6 fruit fly cellular contexts compared by ENCODE assay signal in genomic region chr2L:7973470-7974207, dm6.
TF ChIP-seq lines count a peak whose summit lies in the region.

No protein-coding gene starts in this region.

- TF ChIP-seq CTCF in whole organism, embryonic (GFP tag; optimal IDR thresholded peaks at IDR 0.05; lab: Kevin White, UChicago), result no peak

TF ChIP-seq in whole organism, 6 proteins besides CTCF, POLR2A, EP300 and RAD21:
- peak; percentile 3 for TF ChIP-seq Dll (optimal IDR thresholded peaks at IDR 0.05; lab: Kevin White, UChicago)
- TF ChIP-seq pan (optimal IDR thresholded peaks at IDR 0.05; lab: Kevin White, UChicago), result peak; percentile 95
- no peak for TF ChIP-seq psq (optimal IDR thresholded peaks at IDR 0.05; lab: Kevin White, UChicago)

TF ChIP-seq in whole organism, adult, 20 proteins besides CTCF, POLR2A, EP300 and RAD21:
- peak; percentile 14 for TF ChIP-seq tj (GFP tag; optimal IDR thresholded peaks at IDR 0.05; lab: Kevin White, UChicago)
- TF ChIP-seq Hr96 (GFP tag; optimal IDR thresholded peaks at IDR 0.05; lab: Kevin White, UChicago), result no peak

TF ChIP-seq in whole organism, embryonic, 481 proteins besides CTCF, POLR2A, EP300 and RAD21 (continues in another document):
- 0 out of 2 replicates have a peak, but pooled peaks have one; percentile 42 for TF ChIP-seq vvl (GFP tag; IDR thresholded peaks at IDR 0.05; lab: Robert Waterston, UW)
- TF ChIP-seq NFAT (GFP tag; IDR thresholded peaks at IDR 0.05; lab: Robert Waterston, UW), result 0 out of 2 replicates have a peak, but pooled peaks have one; percentile 9
- no peak for TF ChIP-seq zen2 (GFP tag; IDR thresholded peaks at IDR 0.05; lab: Robert Waterston, UW; ENCODE audit: partially characterized antibody)
- TF ChIP-seq CG1832 (GFP tag; optimal IDR thresholded peaks at IDR 0.05; lab: Kevin White, UChicago), result peak; percentile 58
- TF ChIP-seq scrt (GFP tag; optimal IDR thresholded peaks at IDR 0.05; lab: Kevin White, UChicago), result no peak
- TF ChIP-seq slbo (GFP tag; IDR thresholded peaks at IDR 0.05; lab: Robert Waterston, UW), result no peak
- no peak for TF ChIP-seq Asciz (GFP tag; optimal IDR thresholded peaks at IDR 0.05; lab: Kevin White, UChicago)
- TF ChIP-seq Ssrp (tag; optimal IDR thresholded peaks at IDR 0.05; lab: Kevin White, UChicago), result no peak
- TF ChIP-seq Rfx (GFP tag; IDR thresholded peaks at IDR 0.05; lab: Robert Waterston, UW), result peak; percentile 35; the same call in 1 of the 2 replicates
- TF ChIP-seq CG4424 (GFP tag; optimal IDR thresholded peaks at IDR 0.05; lab: Kevin White, UChicago), result no peak
- TF ChIP-seq CG17186 (GFP tag; optimal IDR thresholded peaks at IDR 0.05; lab: Kevin White, UChicago), result no peak
- TF ChIP-seq Adf1 (GFP tag; IDR thresholded peaks at IDR 0.05; lab: Robert Waterston, UW), result peak; percentile 22; the same call in 1 of the 2 replicates
- peak; percentile 92 for TF ChIP-seq crol (GFP tag; IDR thresholded peaks at IDR 0.05; lab: Robert Waterston, UW)
- TF ChIP-seq schlank (tag; optimal IDR thresholded peaks at IDR 0.05; lab: Kevin White, UChicago), result peak; percentile 4
- TF ChIP-seq nom (GFP tag; optimal IDR thresholded peaks at IDR 0.05; lab: Kevin White, UChicago), result peak; percentile 51
- peak; percentile 81 for TF ChIP-seq CG12769 (tag; optimal IDR thresholded peaks at IDR 0.05; lab: Kevin White, UChicago)
- no peak for TF ChIP-seq sens-2 (GFP tag; IDR thresholded peaks at IDR 0.05; lab: Robert Waterston, UW)
- TF ChIP-seq lilli (GFP tag; optimal IDR thresholded peaks at IDR 0.05; lab: Kevin White, UChicago), result no peak
- no peak for TF ChIP-seq CG1233 (GFP tag; optimal IDR thresholded peaks at IDR 0.05; lab: Kevin White, UChicago)
- TF ChIP-seq sug (tag; optimal IDR thresholded peaks at IDR 0.05; lab: Kevin White, UChicago), result peak; percentile 5
- no peak for TF ChIP-seq odd (GFP tag; optimal IDR thresholded peaks at IDR 0.05; lab: Kevin White, UChicago)

TF ChIP-seq in whole organism, prepupa, 60 proteins besides CTCF, POLR2A, EP300 and RAD21 (continues in another document):
- peak; percentile 69 for TF ChIP-seq Smox (GFP tag; optimal IDR thresholded peaks at IDR 0.05; lab: Kevin White, UChicago)
- peak; percentile 23 for TF ChIP-seq Lpt (GFP tag; optimal IDR thresholded peaks at IDR 0.05; lab: Kevin White, UChicago)
- peak; percentile 64 for TF ChIP-seq CG6854 (GFP tag; optimal IDR thresholded peaks at IDR 0.05; lab: Kevin White, UChicago)
- TF ChIP-seq CG3032 (tag; optimal IDR thresholded peaks at IDR 0.05; lab: Kevin White, UChicago), result peak; percentile 40
- peak; percentile 5 for TF ChIP-seq CG9139 (GFP tag; optimal IDR thresholded peaks at IDR 0.05; lab: Kevin White, UChicago)
- TF ChIP-seq CG3919 (GFP tag; optimal IDR thresholded peaks at IDR 0.05; lab: Kevin White, UChicago), result peak; percentile 52
- TF ChIP-seq pdm3 (GFP tag; optimal IDR thresholded peaks at IDR 0.05; lab: Kevin White, UChicago), result peak; percentile 65
- TF ChIP-seq Hr4 (GFP tag; optimal IDR thresholded peaks at IDR 0.05; lab: Kevin White, UChicago), result peak; percentile 43
- TF ChIP-seq esn (GFP tag; optimal IDR thresholded peaks at IDR 0.05; lab: Kevin White, UChicago), result peak; percentile 88
- peak; percentile 42 for TF ChIP-seq fd59A (GFP tag; optimal IDR thresholded peaks at IDR 0.05; lab: Kevin White, UChicago)
- peak; percentile 10 for TF ChIP-seq Blimp-1 (GFP tag; optimal IDR thresholded peaks at IDR 0.05; lab: Kevin White, UChicago)
- peak; percentile 78 for TF ChIP-seq Sox14 (GFP tag; optimal IDR thresholded peaks at IDR 0.05; lab: Kevin White, UChicago)
- peak; percentile 57 for TF ChIP-seq CG6808 (GFP tag; optimal IDR thresholded peaks at IDR 0.05; lab: Kevin White, UChicago)
- TF ChIP-seq dac (GFP tag; optimal IDR thresholded peaks at IDR 0.05; lab: Kevin White, UChicago), result no peak
- TF ChIP-seq Hr38 (GFP tag; optimal IDR thresholded peaks at IDR 0.05; lab: Kevin White, UChicago), result no peak
- peak; percentile 67 for TF ChIP-seq CG6792 (GFP tag; optimal IDR thresholded peaks at IDR 0.05; lab: Kevin White, UChicago)
- TF ChIP-seq eg (GFP tag; IDR thresholded peaks at IDR 0.05; lab: Robert Waterston, UW), result 0 out of 3 replicates have a peak, but pooled peaks have one; percentile 24
- TF ChIP-seq CG32006 (GFP tag; optimal IDR thresholded peaks at IDR 0.05; lab: Kevin White, UChicago), result peak; percentile 58
- TF ChIP-seq lz (GFP tag; optimal IDR thresholded peaks at IDR 0.05; lab: Kevin White, UChicago), result peak; percentile 80
- TF ChIP-seq CG8319 (GFP tag; optimal IDR thresholded peaks at IDR 0.05; lab: Kevin White, UChicago), result peak; percentile 22
- TF ChIP-seq Sox102F (GFP tag; optimal IDR thresholded peaks at IDR 0.05; lab: Kevin White, UChicago), result peak; percentile 76
- peak; percentile 48 for TF ChIP-seq CG11902 (GFP tag; optimal IDR thresholded peaks at IDR 0.05; lab: Kevin White, UChicago)

TF ChIP-seq in whole organism, pupa, 21 proteins besides CTCF, POLR2A, EP300 and RAD21:
- TF ChIP-seq CG17806 (tag; optimal IDR thresholded peaks at IDR 0.05; lab: Kevin White, UChicago) (peak; percentile 41), gl (tag; optimal IDR thresholded peaks at IDR 0.05; lab: Kevin White, UChicago) (no peak), Snoo (tag; optimal IDR thresholded peaks at IDR 0.05; lab: Kevin White, UChicago) (peak; percentile 65), rn (GFP tag; IDR thresholded peaks at IDR 0.05; lab: Robert Waterston, UW) (no peak), CG9948 (tag; optimal IDR thresholded peaks at IDR 0.05; lab: Kevin White, UChicago) (peak; percentile 64), CG15710 (tag; optimal IDR thresholded peaks at IDR 0.05; lab: Kevin White, UChicago) (peak; percentile 45), EcR (GFP tag; optimal IDR thresholded peaks at IDR 0.05; lab: Kevin White, UChicago) (peak; percentile 77), CG13204 (GFP tag; optimal IDR thresholded peaks at IDR 0.05; lab: Kevin White, UChicago) (peak; percentile 77), CG14655 (GFP tag; optimal IDR thresholded peaks at IDR 0.05; lab: Kevin White, UChicago) (peak; percentile 44), Pif1B (GFP tag; optimal IDR thresholded peaks at IDR 0.05; lab: Kevin White, UChicago) (peak; percentile 6), CG4496 (GFP tag; IDR thresholded peaks at IDR 0.05; lab: Robert Waterston, UW) (peak; percentile 49; the same call in 1 of the 3 replicates), CG12605 (GFP tag; IDR thresholded peaks at IDR 0.05; lab: Robert Waterston, UW) (no peak), Pif1A (GFP tag; optimal IDR thresholded peaks at IDR 0.05; lab: Kevin White, UChicago) (peak; percentile 28), CG8301 (tag; optimal IDR thresholded peaks at IDR 0.05; lab: Kevin White, UChicago) (peak; percentile 2), Ets98B (GFP tag; IDR thresholded peaks at IDR 0.05; lab: Robert Waterston, UW) (no peak), fd96Ca (GFP tag; IDR thresholded peaks at IDR 0.05; lab: Robert Waterston, UW) (no peak), D1 (tag; optimal IDR thresholded peaks at IDR 0.05; lab: Kevin White, UChicago) (no peak), CG32121 (GFP tag; IDR thresholded peaks at IDR 0.05; lab: Robert Waterston, UW) (no peak; the same call in 1 of the 2 replicates), CG8159 (tag; optimal IDR thresholded peaks at IDR 0.05; lab: Kevin White, UChicago) (peak; percentile 52), CG34367 (tag; optimal IDR thresholded peaks at IDR 0.05; lab: Kevin White, UChicago) (no peak), CG10348 (GFP tag; IDR thresholded peaks at IDR 0.05; lab: Robert Waterston, UW) (no peak)

TF ChIP-seq in whole organism, wandering third instar larva, 38 proteins besides CTCF, POLR2A, EP300 and RAD21 (continues in another document):
- TF ChIP-seq CG32264 (GFP tag; optimal IDR thresholded peaks at IDR 0.05; lab: Kevin White, UChicago), result no peak
- TF ChIP-seq ey (GFP tag; optimal IDR thresholded peaks at IDR 0.05; lab: Kevin White, UChicago), result peak; percentile 79
- TF ChIP-seq br (GFP tag; optimal IDR thresholded peaks at IDR 0.05; lab: Kevin White, UChicago), result peak; percentile 72
- TF ChIP-seq Vsx2 (GFP tag; optimal IDR thresholded peaks at IDR 0.05; lab: Kevin White, UChicago; ENCODE audit: partially characterized antibody), result peak; percentile 34
- TF ChIP-seq fru (GFP tag; optimal IDR thresholded peaks at IDR 0.05; lab: Kevin White, UChicago), result peak; percentile 73
- TF ChIP-seq HLH106 (tag; optimal IDR thresholded peaks at IDR 0.05; lab: Kevin White, UChicago), result peak; percentile 62
- no peak for TF ChIP-seq N (GFP tag; optimal IDR thresholded peaks at IDR 0.05; lab: Kevin White, UChicago)
- TF ChIP-seq pan (optimal IDR thresholded peaks at IDR 0.05; lab: Kevin White, UChicago), result peak; percentile 61
- TF ChIP-seq foxo (GFP tag; optimal IDR thresholded peaks at IDR 0.05; lab: Kevin White, UChicago), result peak in 1 of 2 experiments; percentile 80
- no peak for TF ChIP-seq usp (GFP tag; optimal IDR thresholded peaks at IDR 0.05; lab: Kevin White, UChicago)
- peak; percentile 76 for TF ChIP-seq OdsH (GFP tag; optimal IDR thresholded peaks at IDR 0.05; lab: Kevin White, UChicago)
- no peak for TF ChIP-seq Myc (optimal IDR thresholded peaks at IDR 0.05; lab: Kevin White, UChicago)
- TF ChIP-seq dsf (GFP tag; optimal IDR thresholded peaks at IDR 0.05; lab: Kevin White, UChicago; ENCODE audit: borderline replicate concordance), result no peak
- TF ChIP-seq woc (GFP tag; optimal IDR thresholded peaks at IDR 0.05; lab: Kevin White, UChicago), result peak; percentile 73
- no peak for TF ChIP-seq CG9705 (GFP tag; optimal IDR thresholded peaks at IDR 0.05; lab: Kevin White, UChicago)
- TF ChIP-seq tai (GFP tag; optimal IDR thresholded peaks at IDR 0.05; lab: Kevin White, UChicago), result no peak
- TF ChIP-seq dmrt93B (GFP tag; optimal IDR thresholded peaks at IDR 0.05; lab: Kevin White, UChicago), result peak; percentile 54
- peak; percentile 34 for TF ChIP-seq Hr83 (GFP tag; optimal IDR thresholded peaks at IDR 0.05; lab: Kevin White, UChicago; ENCODE audit: poor library complexity, severe bottlenecking)
- no peak for TF ChIP-seq Mio (GFP tag; optimal IDR thresholded peaks at IDR 0.05; lab: Kevin White, UChicago)
- no peak for TF ChIP-seq GATAd (GFP tag; optimal IDR thresholded peaks at IDR 0.05; lab: Kevin White, UChicago)
- no peak for TF ChIP-seq Abd-B (GFP tag; optimal IDR thresholded peaks at IDR 0.05; lab: Kevin White, UChicago)
- TF ChIP-seq jim (GFP tag; optimal IDR thresholded peaks at IDR 0.05; lab: Kevin White, UChicago), result peak; percentile 29
- peak; percentile 33 for TF ChIP-seq brk (GFP tag; optimal IDR thresholded peaks at IDR 0.05; lab: Kevin White, UChicago)
- no peak for TF ChIP-seq sv (GFP tag; optimal IDR thresholded peaks at IDR 0.05; lab: Kevin White, UChicago)
- peak; percentile 63 for TF ChIP-seq psq (GFP tag; optimal IDR thresholded peaks at IDR 0.05; lab: Kevin White, UChicago)
- no peak for TF ChIP-seq lola (GFP tag; optimal IDR thresholded peaks at IDR 0.05; lab: Kevin White, UChicago)
- peak in 1 of 2 experiments; percentile 24 for TF ChIP-seq dl (GFP tag; optimal IDR thresholded peaks at IDR 0.05; lab: Kevin White, UChicago; ENCODE audit: insufficient read depth in 1 of 2, partially characterized antibody in 2 of 2)
- no peak for TF ChIP-seq Rel (GFP tag; optimal IDR thresholded peaks at IDR 0.05; lab: Kevin White, UChicago)
- TF ChIP-seq Rel (tag; optimal IDR thresholded peaks at IDR 0.05; lab: Kevin White, UChicago), result peak; percentile 51
